Worm (Caenorhabditis elegans) whole organism, L2 larva: ENCODE data around the gene dyf-7.

ENCODE experiments used
- ama-1 ChIP-seq: fragments of 150-350 bp; optimal IDR thresholded peaks from 2 replicates; lab custom pipeline; 2018; ENCODE audit warnings: inconsistent platforms
- blmp-1 ChIP-seq: sonication (generic microtip); optimal IDR thresholded peaks from 2 replicates; lab custom pipeline; 2017; ENCODE audit warnings: missing genetic modification characterization, mild to moderate bottlenecking, missing compliant biosample characterization, antibody characterized with exemption, moderate library complexity; ENCODE audit not compliant: insufficient read depth
- mab-5 ChIP-seq: fragments of 150-350 bp; optimal IDR thresholded peaks from 2 replicates; lab custom pipeline; 2014; ENCODE audit warnings: missing biosample characterization, missing genetic modification characterization
- peb-1 ChIP-seq: fragments of 150-350 bp; optimal IDR thresholded peaks from 2 replicates; lab custom pipeline; 2014; ENCODE audit warnings: missing biosample characterization, missing genetic modification characterization
- snpc-4 ChIP-seq: fragments of 150-350 bp; optimal IDR thresholded peaks from 2 replicates; lab custom pipeline; 2014; ENCODE audit warnings: missing biosample characterization, missing genetic modification characterization
- zag-1 ChIP-seq: fragments of 150-350 bp; optimal IDR thresholded peaks from 2 replicates; lab custom pipeline; 2014; ENCODE audit warnings: missing biosample characterization, missing genetic modification characterization

ce11 chrX:9674799-9675198 lies 23.7 kb upstream of the dyf-7 start, which contains the start of gene C43C3.4:
- TF ChIP-seq blmp-1 (tag; lab: Kevin White, UChicago): no peak
- no peak for TF ChIP-seq zag-1 (tag; lab: Kevin White, UChicago)
- no peak for TF ChIP-seq snpc-4
- TF ChIP-seq peb-1 (tag; lab: Kevin White, UChicago): no peak
- no peak for TF ChIP-seq ama-1
- TF ChIP-seq mab-5 (tag; lab: Kevin White, UChicago): no peak
